Worm (Caenorhabditis elegans) whole organism, L3 larva: ENCODE results near the gene srh-149.

Experiments
- R02D3.7 ChIP-seq: fragments of 150-350 bp; optimal IDR thresholded peaks from 2 replicates; lab custom pipeline; 2014; ENCODE audit warnings: missing biosample characterization, missing genetic modification characterization
- ZK546.5 ChIP-seq: sonication (generic microtip); optimal IDR thresholded peaks from 2 replicates; lab custom pipeline; 2017; ENCODE audit warnings: missing biosample characterization, missing genetic modification characterization
- aly-2 ChIP-seq: fragments of 150-350 bp; optimal IDR thresholded peaks from 2 replicates; lab custom pipeline; 2014; ENCODE audit warnings: missing biosample characterization, missing genetic modification characterization
- ama-1 ChIP-seq: fragments of 150-350 bp; optimal IDR thresholded peaks from 2 replicates; lab custom pipeline; 2018
- ceh-28 ChIP-seq: fragments of 150-350 bp; optimal IDR thresholded peaks from 2 replicates; lab custom pipeline; 2014; ENCODE audit warnings: missing biosample characterization, missing genetic modification reagents, missing genetic modification characterization
- ceh-82 ChIP-seq: fragments of 150-350 bp; optimal IDR thresholded peaks from 2 replicates; lab custom pipeline; 2014; ENCODE audit warnings: missing biosample characterization, missing genetic modification characterization
- daf-12 ChIP-seq: fragments of 150-350 bp; optimal IDR thresholded peaks from 2 replicates; lab custom pipeline; 2014; ENCODE audit warnings: missing biosample characterization, missing genetic modification reagents, missing genetic modification characterization
- egl-27 ChIP-seq: sonication (generic microtip); optimal IDR thresholded peaks from 4 replicates; lab custom pipeline; 2017; ENCODE audit warnings: missing biosample characterization, missing genetic modification reagents, missing genetic modification characterization
- egl-5 ChIP-seq: fragments of 150-350 bp; optimal IDR thresholded peaks from 2 replicates; lab custom pipeline; 2017; ENCODE audit warnings: missing biosample characterization, missing genetic modification reagents, missing genetic modification characterization, inconsistent platforms
- eor-1 ChIP-seq, 2 experiments: fragments of 150-350 bp; optimal IDR thresholded peaks; 2 replicates each; lab custom pipeline; 2014 to 2018; ENCODE audit warnings: missing biosample characterization in 2 of 2, missing genetic modification characterization in 2 of 2
- fkh-2 ChIP-seq: fragments of 150-350 bp; optimal IDR thresholded peaks from 2 replicates; lab custom pipeline; 2014; ENCODE audit warnings: missing biosample characterization, missing genetic modification reagents, missing genetic modification characterization
- fos-1 ChIP-seq: fragments of 150-350 bp; optimal IDR thresholded peaks from 2 replicates; lab custom pipeline; 2014; ENCODE audit warnings: missing biosample characterization, missing genetic modification characterization
- jun-1 ChIP-seq: fragments of 150-350 bp; optimal IDR thresholded peaks from 2 replicates; lab custom pipeline; 2014; ENCODE audit warnings: missing biosample characterization, missing genetic modification reagents, missing genetic modification characterization
- lin-15B ChIP-seq: fragments of 150-350 bp; optimal IDR thresholded peaks from 2 replicates; lab custom pipeline; 2014; ENCODE audit warnings: missing biosample characterization, missing genetic modification characterization
- lsy-12 ChIP-seq: sonication (generic microtip); optimal IDR thresholded peaks from 2 replicates; lab custom pipeline; 2016; ENCODE audit warnings: mild to moderate bottlenecking, missing genetic modification characterization, missing compliant biosample characterization
- nfya-1 ChIP-seq: sonication (generic microtip); optimal IDR thresholded peaks from 2 replicates; lab custom pipeline; 2017; ENCODE audit warnings: missing genetic modification characterization, mild to moderate bottlenecking, missing compliant biosample characterization, antibody characterized with exemption, moderate library complexity; ENCODE audit not compliant: insufficient read depth
- nhr-12 ChIP-seq: fragments of 150-350 bp; optimal IDR thresholded peaks from 2 replicates; lab custom pipeline; 2014; ENCODE audit warnings: missing biosample characterization, missing genetic modification characterization
- nhr-23 ChIP-seq: fragments of 150-350 bp; optimal IDR thresholded peaks from 2 replicates; lab custom pipeline; 2014; ENCODE audit warnings: missing biosample characterization, missing genetic modification reagents, missing genetic modification characterization
- nhr-237 ChIP-seq: fragments of 150-350 bp; optimal IDR thresholded peaks from 2 replicates; lab custom pipeline; 2014; ENCODE audit warnings: missing biosample characterization, missing genetic modification characterization
- nhr-28 ChIP-seq: fragments of 150-350 bp; optimal IDR thresholded peaks from 2 replicates; lab custom pipeline; 2014; ENCODE audit warnings: missing biosample characterization, missing genetic modification characterization
- nhr-67 ChIP-seq: fragments of 150-350 bp; optimal IDR thresholded peaks from 2 replicates; lab custom pipeline; 2014; ENCODE audit warnings: missing biosample characterization, missing genetic modification characterization
- nhr-76 ChIP-seq: fragments of 150-350 bp; sonication (generic microtip); optimal IDR thresholded peaks from 5 replicates; lab custom pipeline; 2014; ENCODE audit warnings: missing biosample characterization, missing genetic modification characterization
- skn-1 ChIP-seq: fragments of 150-350 bp; optimal IDR thresholded peaks from 2 replicates; lab custom pipeline; 2014; ENCODE audit warnings: missing biosample characterization, missing genetic modification characterization
- zag-1 ChIP-seq: fragments of 150-350 bp; optimal IDR thresholded peaks from 2 replicates; lab custom pipeline; 2014; ENCODE audit warnings: missing biosample characterization, missing genetic modification characterization
- ztf-11 ChIP-seq: fragments of 150-350 bp; optimal IDR thresholded peaks from 2 replicates; lab custom pipeline; 2014; ENCODE audit warnings: missing biosample characterization, missing genetic modification characterization
- ztf-4 ChIP-seq: fragments of 150-350 bp; optimal IDR thresholded peaks from 2 replicates; lab custom pipeline; 2014; ENCODE audit warnings: missing biosample characterization, missing genetic modification characterization

Gene srh-149

DNA sequence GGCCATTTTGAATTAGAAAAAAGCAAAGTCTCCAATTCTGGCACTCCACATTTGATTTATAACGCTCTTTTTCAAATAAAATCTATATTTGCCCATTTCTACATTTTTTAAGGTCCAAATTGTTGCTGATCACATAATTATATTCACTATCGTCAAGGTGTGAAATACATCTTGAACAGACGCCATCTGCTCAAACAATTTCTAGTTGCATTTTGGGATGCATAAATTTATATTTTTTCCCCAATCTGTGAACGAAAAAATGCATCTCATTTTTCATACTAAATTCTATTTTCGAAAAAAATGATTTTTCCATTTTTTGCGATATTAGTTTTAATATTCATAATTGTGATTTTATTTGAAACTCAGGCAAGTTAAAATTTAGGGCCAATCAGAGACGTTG, 47.7 kb downstream of the srh-149 start, which contains the start of gene T26E4.7:
Gene T26E4.7, plus strand, starts transcription at position 301 of the 400 bp plus-strand sequence.
- TF ChIP-seq aly-2 (tag; lab: Kevin White, UChicago) (no peak), ceh-82 (tag; lab: Kevin White, UChicago) (no peak), jun-1 (tag; lab: Kevin White, UChicago) (no peak), nfya-1 (tag; lab: Kevin White, UChicago) (no peak), fkh-2 (no peak), eor-1 (tag; optimal IDR thresholded peaks at IDR 0.05; lab: Kevin White, UChicago) (no peak), lin-15B (tag; lab: Kevin White, UChicago) (no peak), zag-1 (no peak), nhr-67 (tag; lab: Kevin White, UChicago) (no peak), ama-1 (no peak), ztf-11 (tag; lab: Kevin White, UChicago) (no peak), ceh-28 (tag; lab: Kevin White, UChicago) (no peak), nhr-76 (tag; lab: Kevin White, UChicago) (no peak), skn-1 (tag; lab: Kevin White, UChicago) (no peak)
- TF ChIP-seq, all 47 proteins: peak for 0

DNA sequence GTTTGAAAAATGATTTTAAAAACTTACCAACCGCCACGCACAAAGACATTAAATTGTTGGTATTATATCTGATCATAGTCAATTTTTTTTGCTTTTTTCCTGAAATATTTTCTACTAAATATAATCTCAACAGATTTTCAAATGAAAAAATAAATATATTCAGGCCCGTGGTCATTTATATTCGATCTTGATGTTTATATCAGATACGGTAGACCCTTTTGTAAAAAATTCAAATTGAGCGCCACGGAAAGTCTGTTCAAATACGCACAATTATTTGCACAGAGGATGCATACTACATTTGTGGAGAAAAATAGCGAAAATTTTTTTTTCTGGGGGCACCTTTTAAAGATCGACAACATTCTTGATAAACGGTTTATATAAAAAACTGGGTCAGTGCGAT, 48.6 kb downstream of the srh-149 start, which contains the start of gene T26E4.4:
Gene T26E4.4, minus strand, starts transcription at position 101 of the 400 bp plus-strand sequence.
- TF ChIP-seq fos-1 (tag; lab: Kevin White, UChicago) (no peak), daf-12 (tag; lab: Kevin White, UChicago) (no peak), nfya-1 (tag; lab: Kevin White, UChicago) (no peak), nhr-237 (tag; lab: Kevin White, UChicago) (no peak), ceh-82 (tag; lab: Kevin White, UChicago) (no peak), nhr-28 (tag; lab: Kevin White, UChicago) (no peak), egl-5 (no peak), nhr-12 (no peak), R02D3.7 (tag; lab: Kevin White, UChicago) (no peak), aly-2 (tag; lab: Kevin White, UChicago) (no peak), egl-27 (tag; lab: Kevin White, UChicago) (no peak), ztf-4 (tag; lab: Kevin White, UChicago) (no peak), ZK546.5 (tag; lab: Kevin White, UChicago) (no peak), zag-1 (no peak), lsy-12 (tag; lab: Kevin White, UChicago) (no peak), nhr-23 (no peak), skn-1 (tag; lab: Kevin White, UChicago) (no peak)
